Worm (Caenorhabditis elegans): ENCODE data around the gene F25H9.7.

F25H9.7 gene

ce11 chrV:13499227-13499626 lies 31.1 kb downstream of the F25H9.7 start:
- TF ChIP-seq mep-1 (tag; optimal IDR thresholded peaks at IDR 0.05), result no peak
- no peak for TF ChIP-seq snpc-4 (tag; optimal IDR thresholded peaks at IDR 0.05)
- no peak for TF ChIP-seq lsy-2 (tag; optimal IDR thresholded peaks at IDR 0.05)
- TF ChIP-seq mls-2 (tag; optimal IDR thresholded peaks at IDR 0.05), result no peak
- TF ChIP-seq unc-62 (GFP tag; optimal IDR thresholded peaks at IDR 0.05), result no peak
- no peak for TF ChIP-seq nhr-76 (tag; optimal IDR thresholded peaks at IDR 0.05)
- no peak for TF ChIP-seq flh-1 (GFP tag; optimal IDR thresholded peaks at IDR 0.05)
- no peak for TF ChIP-seq elt-3 (tag; optimal IDR thresholded peaks at IDR 0.05)
- no peak for TF ChIP-seq lin-32 (GFP tag; optimal IDR thresholded peaks at IDR 0.05)
- no peak for TF ChIP-seq pha-4 (tag; optimal IDR thresholded peaks at IDR 0.05)
- no peak for TF ChIP-seq ces-1 (GFP tag; optimal IDR thresholded peaks at IDR 0.05)
- TF ChIP-seq M03D4.4 (tag; optimal IDR thresholded peaks at IDR 0.05), result no peak
- no peak for TF ChIP-seq ceh-83 (GFP tag; optimal IDR thresholded peaks at IDR 0.05)
- TF ChIP-seq sem-2 (GFP tag; optimal IDR thresholded peaks at IDR 0.05), result no peak
- no peak for TF ChIP-seq nhr-237 (tag; optimal IDR thresholded peaks at IDR 0.05)
- no peak for TF ChIP-seq nhr-2 (tag; optimal IDR thresholded peaks at IDR 0.05)
- TF ChIP-seq cnd-1 (tag; optimal IDR thresholded peaks at IDR 0.05), result no peak
- no peak for TF ChIP-seq sptf-1 (tag; optimal IDR thresholded peaks at IDR 0.05)
- no peak for TF ChIP-seq unc-120 (tag; optimal IDR thresholded peaks at IDR 0.05; ENCODE audit: poor library complexity, severe bottlenecking)

ce11 chrV:13506321-13506720 lies 38.1 kb downstream of the F25H9.7 start, which contains the start of gene R11G10.4:
R11G10.4 (plus strand) TSS chrV:13506621.
- TF ChIP-seq sem-2 (GFP tag; optimal IDR thresholded peaks at IDR 0.05) (no peak), nhr-28 (tag; optimal IDR thresholded peaks at IDR 0.05) (no peak), mab-5 (tag; optimal IDR thresholded peaks at IDR 0.05) (no peak), lin-13 (tag; optimal IDR thresholded peaks at IDR 0.05) (no peak), blmp-1 (tag; optimal IDR thresholded peaks at IDR 0.05) (no peak), tbx-8 (GFP tag; optimal IDR thresholded peaks at IDR 0.05) (no peak)

- no peak for TF ChIP-seq mab-5 (tag; optimal IDR thresholded peaks at IDR 0.05)
- TF ChIP-seq zip-8 (tag; optimal IDR thresholded peaks at IDR 0.05), result peak; percentile 64
These were observed 43.4 kb downstream of the F25H9.7 start, which contains the start of gene avr-15 for ce11 chrV:13511618-13512017. avr-15 (minus strand) TSS chrV:13511718.

ce11 chrV:13512515-13512914 lies 44.3 kb downstream of the F25H9.7 start:
- TF ChIP-seq snpc-4 (tag; optimal IDR thresholded peaks at IDR 0.05) (no peak), cnd-1 (tag; optimal IDR thresholded peaks at IDR 0.05) (no peak), mep-1 (tag; optimal IDR thresholded peaks at IDR 0.05) (no peak), mls-2 (tag; optimal IDR thresholded peaks at IDR 0.05) (no peak), tbx-8 (GFP tag; optimal IDR thresholded peaks at IDR 0.05) (no peak), sem-2 (GFP tag; optimal IDR thresholded peaks at IDR 0.05) (no peak)

- TF ChIP-seq sem-2 (GFP tag; optimal IDR thresholded peaks at IDR 0.05), result no peak
- no peak for TF ChIP-seq unc-120 (tag; optimal IDR thresholded peaks at IDR 0.05; ENCODE audit: poor library complexity, severe bottlenecking)
- no peak for TF ChIP-seq zip-8 (tag; optimal IDR thresholded peaks at IDR 0.05)
- no peak for TF ChIP-seq unc-39 (tag; optimal IDR thresholded peaks at IDR 0.05)
- no peak for TF ChIP-seq blmp-1 (tag; optimal IDR thresholded peaks at IDR 0.05)
- no peak for TF ChIP-seq ceh-83 (GFP tag; optimal IDR thresholded peaks at IDR 0.05)
- TF ChIP-seq tbx-8 (GFP tag; optimal IDR thresholded peaks at IDR 0.05), result no peak
- no peak for TF ChIP-seq ham-2 (GFP tag; optimal IDR thresholded peaks at IDR 0.05)
- no peak for TF ChIP-seq elt-3 (tag; optimal IDR thresholded peaks at IDR 0.05)
These were observed 46.9 kb downstream of the F25H9.7 start, which contains the start of gene semi-1 for ce11 chrV:13515115-13515514. semi-1 (minus strand) TSS chrV:13515215.

Measured in whole organism, mixed stage, embryonic.